Worm (Caenorhabditis elegans) whole organism, mixed stage, embryonic: Measurements from ENCODE around the gene T05C3.6.

Experiments used
- blmp-1 ChIP-seq: fragments of 150-350 bp; optimal IDR thresholded peaks from 2 replicates; lab custom pipeline; 2014; ENCODE audit warnings: missing biosample characterization, missing genetic modification characterization
- lin-13 ChIP-seq: fragments of 150-350 bp; optimal IDR thresholded peaks from 2 replicates; lab custom pipeline; 2014; ENCODE audit warnings: missing biosample characterization, missing genetic modification characterization
- nhr-28 ChIP-seq: fragments of 150-350 bp; optimal IDR thresholded peaks from 2 replicates; lab custom pipeline; 2014; ENCODE audit warnings: missing biosample characterization, missing genetic modification characterization
- pha-4 ChIP-seq: fragments of 150-350 bp; optimal IDR thresholded peaks from 2 replicates; lab custom pipeline; 2018; ENCODE audit warnings: missing biosample characterization, missing genetic modification reagents, missing genetic modification characterization
- unc-39 ChIP-seq: fragments of 150-350 bp; optimal IDR thresholded peaks from 2 replicates; lab custom pipeline; 2014; ENCODE audit warnings: missing biosample characterization, missing genetic modification characterization

ce11 chrV:5447057-5447456 is 43.2 kb upstream of the T05C3.6 start:
- TF ChIP-seq unc-39 (tag; lab: Kevin White, UChicago) (no peak), pha-4 (no peak), lin-13 (tag; lab: Kevin White, UChicago) (no peak), nhr-28 (no peak), blmp-1 (no peak)
